Worm (Caenorhabditis elegans) whole organism, L2 larva: Measurements from ENCODE around the gene F21G4.5.
A peak's percentile ranks its signal among the peaks of the same experiment; 100 is the strongest.

ENCODE experiments used
- R02D3.7 ChIP-seq: fragments of 150-350 bp; optimal IDR thresholded peaks from 2 replicates; lab custom pipeline; 2014; ENCODE audit warnings: missing biosample characterization, missing genetic modification characterization
- aly-2 ChIP-seq: fragments of 150-350 bp; optimal IDR thresholded peaks from 2 replicates; lab custom pipeline; 2014; ENCODE audit warnings: missing biosample characterization, missing genetic modification characterization
- ama-1 ChIP-seq: fragments of 150-350 bp; optimal IDR thresholded peaks from 2 replicates; lab custom pipeline; 2018; ENCODE audit warnings: inconsistent platforms
- ceh-16 ChIP-seq: fragments of 150-350 bp; optimal IDR thresholded peaks from 2 replicates; lab custom pipeline; 2014; ENCODE audit warnings: missing biosample characterization, missing genetic modification characterization
- crh-2 ChIP-seq: sonication (generic microtip); optimal IDR thresholded peaks from 2 replicates; lab custom pipeline; 2017; ENCODE audit warnings: missing biosample characterization, missing genetic modification characterization
- egl-27 ChIP-seq: sonication (generic microtip); optimal IDR thresholded peaks from 3 replicates; lab custom pipeline; 2017; ENCODE audit warnings: missing biosample characterization, missing genetic modification reagents, missing genetic modification characterization
- elt-1 ChIP-seq: fragments of 150-350 bp; optimal IDR thresholded peaks from 2 replicates; lab custom pipeline; 2014; ENCODE audit warnings: missing biosample characterization, missing genetic modification characterization
- fos-1 ChIP-seq: fragments of 150-350 bp; optimal IDR thresholded peaks from 2 replicates; lab custom pipeline; 2014; ENCODE audit warnings: missing biosample characterization, missing genetic modification characterization
- gmeb-1 ChIP-seq: fragments of 150-350 bp; optimal IDR thresholded peaks from 2 replicates; lab custom pipeline; 2014; ENCODE audit warnings: missing biosample characterization, missing genetic modification characterization
- lin-13 ChIP-seq: fragments of 150-350 bp; optimal IDR thresholded peaks from 2 replicates; lab custom pipeline; 2014; ENCODE audit warnings: missing biosample characterization, missing genetic modification reagents, missing genetic modification characterization
- lin-39 ChIP-seq: fragments of 150-350 bp; optimal IDR thresholded peaks from 2 replicates; lab custom pipeline; 2014; ENCODE audit warnings: missing biosample characterization, missing genetic modification reagents, missing genetic modification characterization
- mab-5 ChIP-seq: fragments of 150-350 bp; optimal IDR thresholded peaks from 2 replicates; lab custom pipeline; 2014; ENCODE audit warnings: missing biosample characterization, missing genetic modification characterization
- mbf-1 ChIP-seq: sonication (generic microtip); optimal IDR thresholded peaks from 2 replicates; lab custom pipeline; 2017; ENCODE audit warnings: missing biosample characterization, missing genetic modification characterization
- mdl-1 ChIP-seq, 2 experiments: fragments of 150-350 bp in 1 of 2; sonication (generic microtip) in 1 of 2; optimal IDR thresholded peaks; 2 replicates each; lab custom pipeline; 2017; ENCODE audit warnings: missing biosample characterization in 2 of 2, missing genetic modification characterization in 2 of 2
- nhr-11 ChIP-seq: fragments of 150-350 bp; optimal IDR thresholded peaks from 2 replicates; lab custom pipeline; 2014; ENCODE audit warnings: missing biosample characterization, missing genetic modification characterization
- nhr-129 ChIP-seq: fragments of 150-350 bp; optimal IDR thresholded peaks from 2 replicates; lab custom pipeline; 2014; ENCODE audit warnings: missing biosample characterization, missing genetic modification characterization
- nhr-21 ChIP-seq: fragments of 150-350 bp; optimal IDR thresholded peaks from 2 replicates; lab custom pipeline; 2014; ENCODE audit warnings: missing biosample characterization, missing genetic modification characterization
- nhr-237 ChIP-seq: fragments of 150-350 bp; optimal IDR thresholded peaks from 2 replicates; lab custom pipeline; 2014; ENCODE audit warnings: missing biosample characterization, missing genetic modification characterization
- nhr-25 ChIP-seq: fragments of 150-350 bp; sonication (generic microtip); optimal IDR thresholded peaks from 3 replicates; lab custom pipeline; 2014; ENCODE audit warnings: missing biosample characterization, missing genetic modification characterization
- nhr-6 ChIP-seq: fragments of 150-350 bp; optimal IDR thresholded peaks from 2 replicates; lab custom pipeline; 2014; ENCODE audit warnings: missing biosample characterization, missing genetic modification characterization
- sem-4 ChIP-seq: fragments of 150-350 bp; optimal IDR thresholded peaks from 2 replicates; lab custom pipeline; 2014; ENCODE audit warnings: missing biosample characterization, missing genetic modification reagents, missing genetic modification characterization
- skn-1 ChIP-seq: sonication (generic microtip); optimal IDR thresholded peaks from 2 replicates; lab custom pipeline; 2017; ENCODE audit warnings: missing biosample characterization, missing genetic modification characterization
- sma-9 ChIP-seq, 2 experiments: fragments of 150-350 bp in 1 of 2; sonication (generic microtip) in 1 of 2; optimal IDR thresholded peaks; 2 replicates each; lab custom pipeline; 2014 to 2016; ENCODE audit warnings: missing genetic modification characterization in 2 of 2, mild to moderate bottlenecking in 1 of 2, missing biosample characterization in 1 of 2, missing compliant biosample characterization in 1 of 2, missing genetic modification reagents in 1 of 2, moderate library complexity in 1 of 2
- unc-55 ChIP-seq: fragments of 150-350 bp; sonication (generic microtip); optimal IDR thresholded peaks from 3 replicates; lab custom pipeline; 2014; ENCODE audit warnings: missing biosample characterization, missing genetic modification reagents, missing genetic modification characterization
- unc-62 ChIP-seq: fragments of 150-350 bp; optimal IDR thresholded peaks from 2 replicates; lab custom pipeline; 2014; ENCODE audit warnings: missing biosample characterization, missing genetic modification reagents, missing genetic modification characterization
- ztf-1 ChIP-seq: fragments of 200-800 bp; sonication (Bioruptor generic); conservative IDR thresholded peaks from 2 replicates; pipeline ENCODE4 v1.3.6; 2022; ENCODE audit warnings: missing genetic modification characterization, missing compliant biosample characterization
- ztf-4 ChIP-seq: fragments of 150-350 bp; optimal IDR thresholded peaks from 2 replicates; lab custom pipeline; 2014; ENCODE audit warnings: missing biosample characterization, missing genetic modification characterization

The F21G4.5 gene

ce11 chrX:9932226-9932773 lies 26.4 kb downstream of the F21G4.5 start, which contains the start of gene tsp-21 (continued):
- TF ChIP-seq nhr-25 (tag; lab: Kevin White, UChicago) (peak; percentile 87), nhr-11 (no peak)

DNA sequence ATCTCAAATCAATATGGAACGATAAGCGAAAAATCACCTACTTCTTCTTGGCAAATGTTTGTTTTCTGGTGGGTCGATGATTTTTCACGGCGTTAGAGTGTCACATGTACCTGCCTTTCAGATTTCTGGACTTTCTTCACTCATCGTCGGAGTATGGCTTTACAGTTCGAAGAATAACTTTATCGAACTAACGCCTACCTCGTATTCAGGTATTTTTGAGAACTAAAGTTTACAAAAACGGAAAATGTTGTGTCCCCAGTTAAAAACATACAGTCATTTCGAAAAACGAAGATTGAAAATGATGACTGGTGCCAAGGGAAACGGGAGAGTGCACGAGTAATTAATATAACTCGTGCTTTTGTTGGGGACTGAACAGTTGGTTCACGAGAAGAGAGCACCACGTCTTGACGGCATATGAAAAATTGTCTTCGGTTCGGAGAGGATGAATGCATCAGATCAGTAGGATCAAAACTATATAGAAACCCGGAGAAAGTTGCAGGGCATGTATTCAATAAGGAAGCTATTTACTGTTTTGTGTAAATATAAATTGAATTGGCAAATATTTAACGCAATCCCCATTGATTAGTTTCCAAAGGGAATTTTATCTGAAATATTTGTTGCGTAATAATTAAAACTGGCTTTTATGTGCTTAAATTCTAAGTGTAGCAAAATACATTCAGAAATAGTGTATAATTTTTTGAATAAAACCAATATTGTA lies 27.5 kb downstream of the F21G4.5 start:
- TF ChIP-seq ztf-4 (tag; lab: Kevin White, UChicago), result no peak
- no peak for TF ChIP-seq crh-2 (tag; lab: Kevin White, UChicago)
- TF ChIP-seq ama-1 (lab: Kevin White, UChicago), result peak; percentile 2
- no peak for TF ChIP-seq mbf-1 (tag; lab: Kevin White, UChicago)
- no peak for TF ChIP-seq sma-9 (GFP tag; optimal IDR thresholded peaks at IDR 0.05; lab: Kevin White, UChicago)
- TF ChIP-seq sma-9 (tag; optimal IDR thresholded peaks at IDR 0.05; lab: Kevin White, UChicago), result no peak
- no peak for TF ChIP-seq nhr-237 (tag; lab: Kevin White, UChicago)
- TF ChIP-seq gmeb-1 (tag; lab: Kevin White, UChicago), result no peak
- TF ChIP-seq lin-39 (tag; lab: Kevin White, UChicago), result no peak
- TF ChIP-seq lin-13, result no peak
- TF ChIP-seq fos-1 (tag; lab: Kevin White, UChicago), result no peak
- TF ChIP-seq egl-27, result no peak
- no peak for TF ChIP-seq mdl-1 (tag; optimal IDR thresholded peaks at IDR 0.05; lab: Kevin White, UChicago)
- peak; percentile 38 for TF ChIP-seq nhr-129 (tag; lab: Kevin White, UChicago)

DNA sequence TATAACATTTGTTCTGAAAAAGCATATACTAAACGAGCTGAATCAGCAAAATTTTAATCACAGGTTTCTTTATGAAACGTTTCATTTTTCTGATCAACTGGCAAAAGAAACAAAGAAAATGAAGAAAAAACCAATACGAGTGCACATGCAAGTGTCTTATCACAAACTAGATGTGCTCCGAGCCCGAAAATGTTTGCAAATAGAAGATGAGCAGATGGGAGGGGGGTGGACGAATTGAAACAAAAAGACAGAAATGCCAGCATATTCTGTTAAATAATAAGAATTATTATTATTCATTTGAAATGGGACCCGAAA lies 28.0 kb downstream of the F21G4.5 start:
- TF ChIP-seq ama-1 (lab: Kevin White, UChicago) (no peak), fos-1 (tag; lab: Kevin White, UChicago) (peak; percentile 79)

ce11 chrX:9938091-9938490 lies 32.2 kb downstream of the F21G4.5 start:
- TF ChIP-seq nhr-21 (peak; percentile 56), sem-4 (tag; lab: Kevin White, UChicago) (peak; percentile 39), aly-2 (no peak), nhr-25 (tag; lab: Kevin White, UChicago) (peak; percentile 30), skn-1 (tag; lab: Kevin White, UChicago) (no peak)
- TF ChIP-seq, all 48 proteins: peak for 3

DNA sequence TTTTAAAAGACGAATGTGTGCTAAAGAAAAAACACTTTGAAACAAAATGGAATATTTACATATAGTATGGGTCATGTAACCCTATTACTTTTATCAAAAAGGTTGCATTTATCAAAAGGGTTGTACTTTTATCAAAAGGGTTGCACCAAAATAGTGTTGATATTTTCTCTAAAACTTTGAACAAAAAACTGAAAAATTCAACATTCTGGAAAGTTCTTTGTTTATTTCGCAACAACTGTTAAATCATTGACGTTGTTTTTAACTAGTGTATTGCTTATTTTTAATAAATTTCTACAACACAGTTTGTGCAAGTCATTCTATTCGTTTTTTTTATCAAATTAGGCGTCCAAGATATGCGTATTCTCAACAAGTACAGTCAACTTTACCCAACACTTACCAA lies 32.6 kb downstream of the F21G4.5 start, which contains the start of the genes C17G1.5 and C17G1.14:
TSS of gene C17G1.5 (plus strand) at position 266 of the 400 bp plus-strand sequence.
TSS of gene C17G1.14 (plus strand) at position 277 of the 400 bp plus-strand sequence.
- no peak for TF ChIP-seq ceh-16
- TF ChIP-seq unc-55 (GFP tag; lab: Kevin White, UChicago), result peak; percentile 2

DNA sequence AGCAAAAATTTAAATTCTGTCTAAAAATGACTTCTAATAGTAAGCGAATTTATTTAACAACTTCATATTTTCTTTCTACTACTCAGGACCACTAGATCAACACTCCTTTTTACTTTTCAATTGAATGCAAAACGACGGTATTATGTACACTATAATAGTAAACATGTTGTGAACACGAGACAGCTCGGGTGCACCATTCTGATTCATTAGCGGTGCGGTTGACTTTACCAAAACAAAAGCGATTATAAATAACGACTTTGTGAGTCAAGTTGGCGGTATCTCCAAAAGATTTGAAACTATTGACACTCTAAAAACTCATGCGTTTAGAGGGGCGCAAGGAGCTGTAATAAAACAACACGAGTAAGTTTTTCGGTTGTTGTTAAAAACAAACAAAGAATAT lies 34.6 kb downstream of the F21G4.5 start:
- TF ChIP-seq nhr-21, result no peak
- no peak for TF ChIP-seq nhr-6 (tag; lab: Kevin White, UChicago)
- TF ChIP-seq unc-62, result no peak
- TF ChIP-seq ztf-1 (GFP tag; lab: Robert Waterston, UW), result no peak
- TF ChIP-seq crh-2 (tag; lab: Kevin White, UChicago), result no peak
- TF ChIP-seq R02D3.7 (tag; lab: Kevin White, UChicago), result no peak
- TF ChIP-seq elt-1 (tag; lab: Kevin White, UChicago), result no peak
- TF ChIP-seq skn-1 (tag; lab: Kevin White, UChicago), result no peak
- no peak for TF ChIP-seq egl-27
- no peak for TF ChIP-seq mab-5 (tag; lab: Kevin White, UChicago)
- TF ChIP-seq nhr-237 (tag; lab: Kevin White, UChicago), result no peak

- no peak for TF ChIP-seq gmeb-1 (tag; lab: Kevin White, UChicago)
- no peak for TF ChIP-seq unc-55 (GFP tag; lab: Kevin White, UChicago)
- TF ChIP-seq, all 48 proteins: peak for 0
Measured at ce11 chrX:9941379-9941778, 35.4 kb downstream of the F21G4.5 start.
